Fruit fly (Drosophila melanogaster) whole organism, embryonic: ENCODE measurements around the gene CG9970.

Source experiments
- Adf1 ChIP-seq: fragments of 200-800 bp; sonication (Bioruptor generic); IDR thresholded peaks from 2 replicates; pipeline ENCODE4 v1.3.6; 2022; ENCODE audit warnings: missing biosample characterization, missing genetic modification characterization
- Asciz ChIP-seq: fragments of 200-800 bp; sonication (Bioruptor generic); optimal IDR thresholded peaks from 2 replicates; lab custom pipeline; 2017; ENCODE audit warnings: missing biosample characterization, mild to moderate bottlenecking, missing genetic modification characterization, missing genetic modification reagents
- CG10147 ChIP-seq: fragments of 200-800 bp; sonication (Bioruptor generic); optimal IDR thresholded peaks from 2 replicates; lab custom pipeline; 2019; ENCODE audit warnings: missing biosample characterization, mild to moderate bottlenecking, missing genetic modification characterization, moderate library complexity
- CG10209 ChIP-seq: fragments of 200-800 bp; sonication (Bioruptor generic); optimal IDR thresholded peaks from 3 replicates; lab custom pipeline; 2017; ENCODE audit warnings: missing biosample characterization, mild to moderate bottlenecking, missing genetic modification characterization, missing genetic modification reagents
- CG10267 ChIP-seq: fragments of 200-800 bp; sonication (Bioruptor generic); optimal IDR thresholded peaks from 2 replicates; lab custom pipeline; 2018; ENCODE audit warnings: missing biosample characterization, mild to moderate bottlenecking, missing genetic modification characterization, moderate library complexity
- CG10366 ChIP-seq: fragments of 200-800 bp; sonication (Bioruptor generic); IDR thresholded peaks from 2 replicates; pipeline ENCODE4 v1.3.6; 2022; ENCODE audit warnings: missing biosample characterization, missing genetic modification characterization
- CG10462 ChIP-seq: fragments of 200-800 bp; sonication (Bioruptor generic); optimal IDR thresholded peaks from 2 replicates; lab custom pipeline; 2016; ENCODE audit warnings: missing biosample characterization, missing genetic modification characterization
- CG10959 ChIP-seq: fragments of 200-800 bp; sonication (Bioruptor generic); IDR thresholded peaks from 2 replicates; pipeline ENCODE4 v1.3.6; 2022; ENCODE audit warnings: missing biosample characterization, missing genetic modification characterization
- CG11093 ChIP-seq: fragments of 200-800 bp; sonication (Bioruptor generic); IDR thresholded peaks from 3 replicates; pipeline ENCODE4 v1.3.6; 2022; ENCODE audit warnings: missing biosample characterization, missing genetic modification characterization
- CG11504 ChIP-seq: fragments of 200-800 bp; sonication (Bioruptor generic); optimal IDR thresholded peaks from 3 replicates; lab custom pipeline; 2019; ENCODE audit warnings: missing biosample characterization, mild to moderate bottlenecking, missing genetic modification characterization, moderate library complexity
- CG11696 ChIP-seq: fragments of 200-800 bp; sonication (Bioruptor generic); IDR thresholded peaks from 2 replicates; pipeline ENCODE4 v1.3.6; 2022; ENCODE audit warnings: missing biosample characterization, missing genetic modification characterization
- CG11723 ChIP-seq: fragments of 200-800 bp; sonication (Bioruptor generic); optimal IDR thresholded peaks from 2 replicates; lab custom pipeline; 2017; ENCODE audit warnings: missing biosample characterization, mild to moderate bottlenecking, missing genetic modification characterization
- CG12236 ChIP-seq: fragments of 200-800 bp; sonication (Bioruptor generic); optimal IDR thresholded peaks from 2 replicates; lab custom pipeline; 2016; ENCODE audit warnings: missing biosample characterization, missing genetic modification characterization
- CG12769 ChIP-seq: fragments of 200-800 bp; sonication (Bioruptor generic); optimal IDR thresholded peaks from 2 replicates; lab custom pipeline; 2019; ENCODE audit warnings: missing biosample characterization, mild to moderate bottlenecking, missing genetic modification characterization, moderate library complexity
- CG16779 ChIP-seq: fragments of 200-800 bp; sonication (Bioruptor generic); IDR thresholded peaks from 2 replicates; pipeline ENCODE4 v1.3.6; 2022; ENCODE audit warnings: missing biosample characterization, missing genetic modification characterization
- CG18011 ChIP-seq: fragments of 200-800 bp; sonication (Bioruptor generic); optimal IDR thresholded peaks from 2 replicates; lab custom pipeline; 2017; ENCODE audit warnings: missing biosample characterization, missing genetic modification characterization, mild to moderate bottlenecking, moderate library complexity, missing genotype
- CG18619 ChIP-seq: fragments of 200-800 bp; sonication (Bioruptor generic); optimal IDR thresholded peaks from 3 replicates; lab custom pipeline; 2017; ENCODE audit warnings: missing biosample characterization, mild to moderate bottlenecking, missing genetic modification characterization
- CG30020 ChIP-seq: fragments of 200-800 bp; optimal IDR thresholded peaks from 2 replicates; lab custom pipeline; 2019; ENCODE audit warnings: missing biosample characterization, mild to moderate bottlenecking, missing genetic modification characterization, moderate library complexity
- CG30403 ChIP-seq: fragments of 200-800 bp; sonication (Bioruptor generic); optimal IDR thresholded peaks from 3 replicates; lab custom pipeline; 2016; ENCODE audit warnings: missing biosample characterization, missing genetic modification characterization
- CG31365 ChIP-seq: fragments of 200-800 bp; sonication (Bioruptor generic); optimal IDR thresholded peaks from 2 replicates; lab custom pipeline; 2018; ENCODE audit warnings: missing biosample characterization, mild to moderate bottlenecking, missing genetic modification characterization
- CG3281 ChIP-seq: fragments of 200-800 bp; sonication (Bioruptor generic); optimal IDR thresholded peaks from 3 replicates; lab custom pipeline; 2017; ENCODE audit warnings: missing biosample characterization, mild to moderate bottlenecking, missing genetic modification characterization
- CG33213 ChIP-seq: fragments of 200-800 bp; sonication (Bioruptor generic); optimal IDR thresholded peaks from 3 replicates; lab custom pipeline; 2016; ENCODE audit warnings: missing biosample characterization, missing genetic modification characterization
- CG3726 ChIP-seq: fragments of 200-800 bp; sonication (Bioruptor generic); IDR thresholded peaks from 3 replicates; pipeline ENCODE4, ENCODE4 v1.3.6; 2022; ENCODE audit warnings: missing biosample characterization, missing genetic modification characterization
- Camta ChIP-seq: fragments of 200-800 bp; sonication (Bioruptor generic); optimal IDR thresholded peaks from 2 replicates; lab custom pipeline; 2016; ENCODE audit warnings: missing biosample characterization, missing genetic modification characterization
- Chrac-16 ChIP-seq: fragments of 200-800 bp; sonication (Bioruptor generic); optimal IDR thresholded peaks from 3 replicates; lab custom pipeline; 2016; ENCODE audit warnings: missing biosample characterization, missing genetic modification characterization
- Eip74EF ChIP-seq, 2 experiments: fragments of 200-800 bp in 1 of 2; fragments of >200 bp in 1 of 2; sonication (Bioruptor generic) in 1 of 2; optimal IDR thresholded peaks; 2 replicates each; lab custom pipeline; 2017 to 2019; ENCODE audit warnings: missing biosample characterization in 2 of 2, missing genetic modification characterization in 2 of 2, mild to moderate bottlenecking in 1 of 2, moderate library complexity in 1 of 2
- Hr39 ChIP-seq: fragments of >200 bp; optimal IDR thresholded peaks from 2 replicates; lab custom pipeline; 2017
- Sox102F ChIP-seq: fragments of 200-800 bp; sonication (Bioruptor generic); optimal IDR thresholded peaks from 2 replicates; lab custom pipeline; 2018; ENCODE audit warnings: missing biosample characterization, mild to moderate bottlenecking, missing genetic modification characterization, moderate library complexity
- Ssrp ChIP-seq: fragments of 200-800 bp; sonication (Bioruptor generic); optimal IDR thresholded peaks from 2 replicates; lab custom pipeline; 2018; ENCODE audit warnings: missing biosample characterization, mild to moderate bottlenecking, missing genetic modification characterization, moderate library complexity
- abd-A ChIP-seq: fragments of 200-800 bp; sonication (Bioruptor generic); optimal IDR thresholded peaks from 3 replicates; lab custom pipeline; 2019; ENCODE audit warnings: missing biosample characterization, mild to moderate bottlenecking, missing genetic modification characterization, moderate library complexity
- ara ChIP-seq: fragments of 200-800 bp; sonication (Bioruptor generic); IDR thresholded peaks from 2 replicates; pipeline ENCODE4 v1.3.6; 2022; ENCODE audit warnings: missing biosample characterization, missing genetic modification characterization
- ato ChIP-seq: fragments of 200-800 bp; sonication (Bioruptor generic); IDR thresholded peaks from 2 replicates; pipeline ENCODE4 v1.3.6; 2022; ENCODE audit warnings: missing biosample characterization, missing genetic modification characterization; ENCODE audit not compliant: partially characterized antibody
- chinmo ChIP-seq: fragments of 200-800 bp; sonication (Bioruptor generic); IDR thresholded peaks from 4 replicates; pipeline ENCODE4 v1.3.6; 2022; ENCODE audit warnings: missing biosample characterization, missing genetic modification characterization; ENCODE audit not compliant: partially characterized antibody
- dan ChIP-seq: fragments of 200-800 bp; sonication (Bioruptor generic); IDR thresholded peaks from 2 replicates; pipeline ENCODE4 v1.3.6; 2022; ENCODE audit warnings: missing biosample characterization, missing genetic modification characterization
- dmrt99B ChIP-seq: fragments of 200-800 bp; sonication (Bioruptor generic); optimal IDR thresholded peaks from 2 replicates; lab custom pipeline; 2018; ENCODE audit warnings: missing biosample characterization, mild to moderate bottlenecking, missing genetic modification characterization, moderate library complexity
- dysf ChIP-seq: fragments of 200-800 bp; sonication (Bioruptor generic); IDR thresholded peaks from 3 replicates; pipeline ENCODE4 v1.3.6; 2022; ENCODE audit warnings: missing biosample characterization, missing genetic modification characterization
- ewg ChIP-seq: fragments of 200-800 bp; sonication (Bioruptor generic); optimal IDR thresholded peaks from 3 replicates; lab custom pipeline; 2017; ENCODE audit warnings: mild to moderate bottlenecking, missing biosample characterization, missing genetic modification reagents, missing genetic modification characterization
- fu2 ChIP-seq: fragments of 200-800 bp; sonication (Bioruptor generic); optimal IDR thresholded peaks from 2 replicates; lab custom pipeline; 2016; ENCODE audit warnings: missing biosample characterization, missing genetic modification characterization
- grau ChIP-seq: fragments of 200-800 bp; optimal IDR thresholded peaks from 3 replicates; lab custom pipeline; 2019; ENCODE audit warnings: missing biosample characterization, mild to moderate bottlenecking, missing genetic modification characterization, moderate library complexity
- gsb ChIP-seq: fragments of 200-800 bp; sonication (Bioruptor generic); IDR thresholded peaks from 2 replicates; pipeline ENCODE4 v1.3.6; 2022; ENCODE audit warnings: missing biosample characterization, missing genetic modification characterization
- kni ChIP-seq: fragments of 200-800 bp; sonication (Bioruptor generic); optimal IDR thresholded peaks from 3 replicates; lab custom pipeline; 2017; ENCODE audit warnings: mild to moderate bottlenecking, missing biosample characterization, missing genetic modification reagents, missing genetic modification characterization
- mam ChIP-seq: fragments of 200-800 bp; sonication (Bioruptor generic); optimal IDR thresholded peaks from 3 replicates; lab custom pipeline; 2016; ENCODE audit warnings: missing biosample characterization, missing genetic modification characterization
- pan ChIP-seq, 4 experiments: fragments of >200 bp in 3 of 4; fragments of 200-800 bp in 1 of 4; sonication (Bioruptor generic) in 1 of 4; optimal IDR thresholded peaks in 3 of 4; IDR thresholded peaks in 1 of 4; 2 replicates each; pipeline versions ENCODE4 v1.3.6 to Lab custom; 2017 to 2022; ENCODE audit warnings: missing biosample characterization in 2 of 4, missing genetic modification characterization in 2 of 4, mixed read lengths in 1 of 4
- pfk ChIP-seq: fragments of 200-800 bp; sonication (Bioruptor generic); optimal IDR thresholded peaks from 2 replicates; lab custom pipeline; 2018; ENCODE audit warnings: missing biosample characterization, mild to moderate bottlenecking, missing genetic modification characterization, moderate library complexity
- phol ChIP-seq: fragments of 200-800 bp; sonication (Bioruptor generic); optimal IDR thresholded peaks from 3 replicates; lab custom pipeline; 2018; ENCODE audit warnings: missing biosample characterization, mild to moderate bottlenecking, missing genetic modification characterization, moderate library complexity
- psq ChIP-seq: fragments of 200-800 bp; sonication (Bioruptor generic); optimal IDR thresholded peaks from 2 replicates; lab custom pipeline; 2017; ENCODE audit warnings: missing biosample characterization, missing genetic modification characterization
- seq ChIP-seq: fragments of 200-800 bp; sonication (Bioruptor generic); IDR thresholded peaks from 2 replicates; pipeline ENCODE4 v1.3.6; 2022; ENCODE audit warnings: missing biosample characterization, missing genetic modification characterization
- sqz ChIP-seq: fragments of 200-800 bp; sonication (Bioruptor generic); optimal IDR thresholded peaks from 3 replicates; lab custom pipeline; 2018; ENCODE audit warnings: missing biosample characterization, mild to moderate bottlenecking, missing genetic modification characterization
- stwl ChIP-seq: fragments of 200-800 bp; sonication (Bioruptor generic); optimal IDR thresholded peaks from 3 replicates; lab custom pipeline; 2018; ENCODE audit warnings: missing biosample characterization, mild to moderate bottlenecking, missing genetic modification characterization, moderate library complexity
- trem ChIP-seq: fragments of 200-800 bp; optimal IDR thresholded peaks from 3 replicates; lab custom pipeline; 2019; ENCODE audit warnings: missing biosample characterization, mild to moderate bottlenecking, missing genetic modification characterization, moderate library complexity

The CG9970 gene

DNA sequence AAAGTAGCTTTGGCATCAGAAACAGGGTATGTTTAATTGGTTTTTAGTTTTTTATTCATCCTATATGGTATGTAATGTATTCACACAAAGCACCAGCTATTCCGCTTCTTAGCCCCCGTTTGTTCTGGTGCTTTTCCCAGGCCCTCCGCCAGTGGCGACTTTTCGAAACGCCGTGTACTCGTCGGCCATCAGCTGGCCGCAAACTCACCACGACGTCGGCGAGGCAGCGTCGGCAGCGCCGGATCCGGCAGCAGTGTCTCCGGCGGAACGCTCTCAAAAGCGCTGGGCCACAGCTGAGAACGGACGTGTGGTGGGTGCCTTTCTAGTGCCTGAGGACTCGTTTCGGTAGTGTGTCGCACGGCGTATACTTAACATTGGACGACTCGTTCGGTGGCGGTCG lies 21.7 kb downstream of the CG9970 start, which contains the start of gene Shab:
TSS of gene Shab (plus strand) at position 268 of the 400 bp plus-strand sequence.
- no peak for TF ChIP-seq CG10462 (GFP tag; lab: Kevin White, UChicago)
- no peak for TF ChIP-seq dmrt99B (tag; lab: Kevin White, UChicago)
- peak; percentile 47; the same call in 2 of the 3 replicates for TF ChIP-seq dysf (GFP tag; lab: Robert Waterston, UW)
- no peak for TF ChIP-seq CG10209 (GFP tag; lab: Kevin White, UChicago)
- TF ChIP-seq CG30020 (tag; lab: Kevin White, UChicago) = no peak
- no peak for TF ChIP-seq pan (optimal IDR thresholded peaks at IDR 0.05; lab: Kevin White, UChicago)
- TF ChIP-seq pan (GFP tag; optimal IDR thresholded peaks at IDR 0.05 in 1 of 2, IDR thresholded peaks at IDR 0.05 in 1 of 2) = peak in 1 of 2 experiments; percentile 53
- no peak for TF ChIP-seq seq (GFP tag; lab: Robert Waterston, UW)
- TF ChIP-seq CG10267 = no peak
- no peak for TF ChIP-seq pfk (GFP tag; lab: Kevin White, UChicago)
- peak; percentile 21 for TF ChIP-seq grau
- peak; percentile 34 for TF ChIP-seq CG3281
- TF ChIP-seq CG10366 (GFP tag; lab: Robert Waterston, UW) = peak; percentile 28
- 0 out of 4 replicates have a peak, but pooled peaks have one; percentile 41 for TF ChIP-seq chinmo (GFP tag; lab: Robert Waterston, UW)
- TF ChIP-seq trem (tag; lab: Kevin White, UChicago) = no peak
- TF ChIP-seq abd-A = peak; percentile 34
- no peak for TF ChIP-seq CG11723
- TF ChIP-seq Adf1 (GFP tag; lab: Robert Waterston, UW) = peak; percentile 82
- no peak for TF ChIP-seq CG18619 (GFP tag; lab: Kevin White, UChicago)
- TF ChIP-seq ewg (GFP tag; lab: Kevin White, UChicago) = peak; percentile 3
- no peak for TF ChIP-seq Eip74EF (GFP tag; optimal IDR thresholded peaks at IDR 0.05; lab: Kevin White, UChicago)
- no peak for TF ChIP-seq CG12236 (GFP tag; lab: Kevin White, UChicago)
- TF ChIP-seq Hr39 = no peak
- TF ChIP-seq CG18011 = no peak
- TF ChIP-seq CG30403 = peak; percentile 37
- TF ChIP-seq fu2 = no peak
- no peak for TF ChIP-seq stwl (tag; lab: Kevin White, UChicago)
- no peak for TF ChIP-seq kni (GFP tag; lab: Kevin White, UChicago)
- no peak for TF ChIP-seq Camta (GFP tag; lab: Kevin White, UChicago)
- no peak for TF ChIP-seq psq (GFP tag; lab: Kevin White, UChicago)
- no peak for TF ChIP-seq CG10147 (GFP tag; lab: Kevin White, UChicago)
- no peak for TF ChIP-seq CG33213 (GFP tag; lab: Kevin White, UChicago)
- peak; percentile 2 for TF ChIP-seq CG12769 (tag; lab: Kevin White, UChicago)
- peak; percentile 32 for TF ChIP-seq CG11504 (tag; lab: Kevin White, UChicago)
- TF ChIP-seq CG11093 = no peak
- TF ChIP-seq CG11696 = 0 out of 2 replicates have a peak, but pooled peaks have one; percentile 17
- TF ChIP-seq phol = no peak
- no peak for TF ChIP-seq sqz
- TF ChIP-seq CG16779 (GFP tag; lab: Robert Waterston, UW) = peak; percentile 78; the same call in 1 of the 2 replicates
- TF ChIP-seq Chrac-16 (GFP tag; lab: Kevin White, UChicago) = no peak
- no peak for TF ChIP-seq CG10959 (GFP tag; lab: Robert Waterston, UW)
- no peak for TF ChIP-seq CG3726
- TF ChIP-seq ato (GFP tag; lab: Robert Waterston, UW) = no peak
- TF ChIP-seq ara (GFP tag; lab: Robert Waterston, UW) = no peak
- TF ChIP-seq Ssrp = no peak
- TF ChIP-seq gsb (GFP tag; lab: Robert Waterston, UW) = no peak
- TF ChIP-seq Sox102F = no peak
- TF ChIP-seq CG31365 = no peak
- no peak for TF ChIP-seq dan (GFP tag; lab: Robert Waterston, UW)
- no peak for TF ChIP-seq mam
- no peak for TF ChIP-seq Asciz (GFP tag; lab: Kevin White, UChicago)
